Worm (Caenorhabditis elegans) whole organism, midembryonic: Measurements from ENCODE around the gene F38B7.11.

Experiments used
- flt-1 ChIP-seq: fragments of 200-800 bp; sonication (Bioruptor generic); IDR thresholded peaks from 2 replicates; pipeline ENCODE4 v1.3.6; 2022; ENCODE audit warnings: missing genetic modification characterization, missing compliant biosample characterization
- tab-1 ChIP-seq: fragments of 200-800 bp; sonication (Bioruptor generic); IDR thresholded peaks from 2 replicates; pipeline ENCODE4 v1.3.6; 2022; ENCODE audit warnings: missing genetic modification characterization, missing compliant biosample characterization
- ztf-29 ChIP-seq: fragments of 200-800 bp; sonication (Bioruptor generic); IDR thresholded peaks from 2 replicates; pipeline ENCODE4 v1.3.6; 2022; ENCODE audit warnings: missing genetic modification reagents, missing genetic modification characterization, missing compliant biosample characterization

DNA sequence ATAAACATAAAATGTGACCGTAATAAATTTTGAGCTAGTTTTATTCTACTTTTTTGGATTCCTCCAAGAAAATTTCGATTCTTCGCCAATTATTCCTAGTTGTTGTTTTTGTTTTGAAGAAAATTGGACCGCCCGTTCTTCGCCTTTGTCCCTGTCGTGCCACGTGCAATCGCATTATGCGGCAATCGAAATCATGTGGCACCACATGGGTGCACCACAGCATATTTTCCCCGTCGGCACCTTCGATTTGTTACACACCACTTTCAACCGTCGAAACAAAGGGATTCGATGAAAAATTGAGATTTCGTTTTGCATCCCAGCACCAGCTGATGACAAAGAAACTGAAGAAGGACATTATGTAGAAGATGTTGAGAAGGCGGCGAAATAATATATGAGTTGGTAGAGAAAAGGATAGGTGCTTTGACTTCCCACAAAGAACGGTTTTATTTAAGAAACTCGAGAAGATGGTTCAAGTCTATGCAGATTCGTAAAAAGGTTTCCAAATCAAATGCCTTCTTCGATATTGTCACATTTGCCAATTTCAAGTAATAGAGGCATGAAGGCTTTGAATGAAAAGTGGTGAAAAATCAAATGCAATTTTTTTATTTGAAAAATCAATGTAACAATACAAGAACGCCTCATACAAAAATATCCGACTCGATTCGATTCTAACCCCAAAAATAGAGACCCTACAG lies 18.1 kb upstream of the F38B7.11 start:
- TF ChIP-seq tab-1 (GFP tag; lab: Robert Waterston, UW) (no peak), ztf-29 (GFP tag; lab: Robert Waterston, UW) (no peak), flt-1 (no peak)
